Fruit fly (Drosophila melanogaster) whole organism, embryonic: ENCODE results near the gene lqfR.
A peak's percentile ranks its signal among the peaks of the same experiment; 100 is the strongest.

ENCODE experiments used
- Antp ChIP-seq: fragments of 200-800 bp; sonication (Bioruptor generic); optimal IDR thresholded peaks from 3 replicates; lab custom pipeline; 2016; ENCODE audit warnings: missing biosample characterization, missing genetic modification characterization
- Awh ChIP-seq: fragments of 200-800 bp; sonication (Bioruptor generic); IDR thresholded peaks from 2 replicates; pipeline ENCODE4, ENCODE4 v1.3.6; 2022; ENCODE audit warnings: missing biosample characterization, missing genetic modification characterization
- CG11695 ChIP-seq: fragments of 200-800 bp; sonication (Bioruptor generic); IDR thresholded peaks from 3 replicates; pipeline ENCODE4 v1.3.6; 2022; ENCODE audit warnings: missing biosample characterization, missing genetic modification characterization
- CG12942 ChIP-seq: fragments of 200-800 bp; sonication (Bioruptor generic); optimal IDR thresholded peaks from 3 replicates; lab custom pipeline; 2016; ENCODE audit warnings: missing biosample characterization, missing genetic modification characterization
- CG13424 ChIP-seq: fragments of 200-800 bp; sonication (Bioruptor generic); optimal IDR thresholded peaks from 2 replicates; lab custom pipeline; 2019; ENCODE audit warnings: missing biosample characterization, mild to moderate bottlenecking, missing genetic modification characterization, moderate library complexity
- CG17829 ChIP-seq: fragments of 200-800 bp; optimal IDR thresholded peaks from 2 replicates; lab custom pipeline; 2019; ENCODE audit warnings: missing biosample characterization, mild to moderate bottlenecking, missing genetic modification characterization, moderate library complexity
- CG2202 ChIP-seq: fragments of 200-800 bp; sonication (Bioruptor generic); optimal IDR thresholded peaks from 2 replicates; lab custom pipeline; 2018; ENCODE audit warnings: missing biosample characterization, mild to moderate bottlenecking, missing genetic modification characterization
- CG3281 ChIP-seq: fragments of 200-800 bp; sonication (Bioruptor generic); optimal IDR thresholded peaks from 3 replicates; lab custom pipeline; 2017; ENCODE audit warnings: missing biosample characterization, mild to moderate bottlenecking, missing genetic modification characterization
- CG34224 ChIP-seq: fragments of 200-800 bp; sonication (Bioruptor generic); IDR thresholded peaks from 3 replicates; pipeline ENCODE4 v1.3.6; 2022; ENCODE audit warnings: missing biosample characterization, missing genetic modification characterization; ENCODE audit not compliant: partially characterized antibody
- CG3726 ChIP-seq: fragments of 200-800 bp; sonication (Bioruptor generic); IDR thresholded peaks from 3 replicates; pipeline ENCODE4, ENCODE4 v1.3.6; 2022; ENCODE audit warnings: missing biosample characterization, missing genetic modification characterization
- CG4404 ChIP-seq: fragments of 200-800 bp; sonication (Bioruptor generic); IDR thresholded peaks from 2 replicates; pipeline ENCODE4 v1.3.6; 2022; ENCODE audit warnings: missing biosample characterization, missing genetic modification characterization
- CG5180 ChIP-seq: fragments of 200-800 bp; sonication (Bioruptor generic); optimal IDR thresholded peaks from 3 replicates; lab custom pipeline; 2017; ENCODE audit warnings: missing biosample characterization, missing genetic modification characterization, mild to moderate bottlenecking, moderate library complexity, missing genetic modification reagents
- CG6765 ChIP-seq: fragments of 200-800 bp; sonication (Bioruptor generic); optimal IDR thresholded peaks from 3 replicates; lab custom pipeline; 2017; ENCODE audit warnings: missing biosample characterization, mild to moderate bottlenecking, missing genetic modification characterization
- CG6791 ChIP-seq: fragments of 200-800 bp; sonication (Bioruptor generic); IDR thresholded peaks from 3 replicates; pipeline ENCODE4 v1.3.6; 2022; ENCODE audit warnings: missing biosample characterization, missing genetic modification characterization; ENCODE audit not compliant: partially characterized antibody
- CG7372 ChIP-seq: fragments of 200-800 bp; sonication (Bioruptor generic); IDR thresholded peaks from 2 replicates; pipeline ENCODE4 v1.3.6; 2022; ENCODE audit warnings: missing biosample characterization, missing genetic modification characterization
- CG7556 ChIP-seq: fragments of 200-800 bp; sonication (Bioruptor generic); optimal IDR thresholded peaks from 2 replicates; lab custom pipeline; 2017; ENCODE audit warnings: missing biosample characterization, mild to moderate bottlenecking, missing genetic modification characterization
- CG7928 ChIP-seq: fragments of 200-800 bp; sonication (Bioruptor generic); optimal IDR thresholded peaks from 2 replicates; lab custom pipeline; 2017; ENCODE audit warnings: missing biosample characterization, mild to moderate bottlenecking, missing genetic modification characterization
- CG9215 ChIP-seq: fragments of 200-800 bp; sonication (Bioruptor generic); IDR thresholded peaks from 2 replicates; pipeline ENCODE4 v1.3.6; 2022; ENCODE audit warnings: missing biosample characterization, missing genetic modification characterization
- CTCF ChIP-seq: fragments of 200-800 bp; sonication (Bioruptor generic); optimal IDR thresholded peaks from 2 replicates; lab custom pipeline; 2017; ENCODE audit warnings: missing biosample characterization, mild to moderate bottlenecking, missing genetic modification characterization, moderate library complexity
- Dfd ChIP-seq, 2 experiments: fragments of >200 bp; optimal IDR thresholded peaks; 2 replicates each; lab custom pipeline; 2017; ENCODE audit warnings: missing biosample characterization in 2 of 2, missing genetic modification characterization in 2 of 2
- Doc2 ChIP-seq: fragments of 200-800 bp; sonication (Bioruptor generic); IDR thresholded peaks from 2 replicates; pipeline ENCODE4 v1.3.6; 2022; ENCODE audit warnings: missing biosample characterization, missing genetic modification characterization
- Fer1 ChIP-seq: fragments of 200-800 bp; sonication (Bioruptor generic); optimal IDR thresholded peaks from 2 replicates; lab custom pipeline; 2017; ENCODE audit warnings: missing biosample characterization, mild to moderate bottlenecking, missing genetic modification characterization
- Gug ChIP-seq: fragments of 200-800 bp; sonication (Bioruptor generic); IDR thresholded peaks from 4 replicates; pipeline ENCODE4 v1.3.6; 2022; ENCODE audit warnings: missing biosample characterization, missing genetic modification characterization
- Hey ChIP-seq: fragments of 200-800 bp; sonication (Bioruptor generic); optimal IDR thresholded peaks from 3 replicates; lab custom pipeline; 2018; ENCODE audit warnings: missing biosample characterization, mild to moderate bottlenecking, missing genetic modification characterization
- HmgZ ChIP-seq: fragments of 200-800 bp; sonication (Bioruptor generic); optimal IDR thresholded peaks from 2 replicates; lab custom pipeline; 2018; ENCODE audit warnings: missing biosample characterization, mild to moderate bottlenecking, missing genetic modification characterization
- Max ChIP-seq: fragments of 200-800 bp; sonication (Bioruptor generic); optimal IDR thresholded peaks from 2 replicates; lab custom pipeline; 2016; ENCODE audit warnings: missing biosample characterization, mild to moderate bottlenecking, missing genetic modification characterization
- Usf ChIP-seq: fragments of 200-800 bp; sonication (Bioruptor generic); optimal IDR thresholded peaks from 2 replicates; lab custom pipeline; 2017; ENCODE audit warnings: missing genotype, missing biosample characterization, missing genetic modification characterization
- abd-A ChIP-seq: fragments of 200-800 bp; sonication (Bioruptor generic); optimal IDR thresholded peaks from 3 replicates; lab custom pipeline; 2019; ENCODE audit warnings: missing biosample characterization, mild to moderate bottlenecking, missing genetic modification characterization, moderate library complexity
- al ChIP-seq: fragments of 200-800 bp; sonication (Bioruptor generic); IDR thresholded peaks from 2 replicates; pipeline ENCODE4 v1.3.6; 2022; ENCODE audit warnings: missing biosample characterization, missing genetic modification characterization
- ara ChIP-seq: fragments of 200-800 bp; sonication (Bioruptor generic); IDR thresholded peaks from 2 replicates; pipeline ENCODE4 v1.3.6; 2022; ENCODE audit warnings: missing biosample characterization, missing genetic modification characterization
- bcd ChIP-seq: fragments of 200-800 bp; sonication (Bioruptor generic); optimal IDR thresholded peaks from 2 replicates; lab custom pipeline; 2017; ENCODE audit warnings: missing biosample characterization, mild to moderate bottlenecking, missing genetic modification characterization
- bowl ChIP-seq: fragments of 200-800 bp; sonication (Bioruptor generic); IDR thresholded peaks from 2 replicates; pipeline ENCODE4 v1.3.6; 2022; ENCODE audit warnings: missing biosample characterization, missing genetic modification characterization
- caup ChIP-seq: fragments of 200-800 bp; sonication (Bioruptor generic); optimal IDR thresholded peaks from 3 replicates; lab custom pipeline; 2017; ENCODE audit warnings: missing biosample characterization, mild to moderate bottlenecking, missing genetic modification characterization, moderate library complexity; ENCODE audit not compliant: severe bottlenecking
- dimm ChIP-seq: fragments of 200-800 bp; sonication (Bioruptor generic); IDR thresholded peaks from 2 replicates; pipeline ENCODE4 v1.3.6; 2022; ENCODE audit warnings: missing biosample characterization, missing genetic modification characterization
- eve ChIP-seq, 2 experiments: fragments of >200 bp; optimal IDR thresholded peaks; 2 replicates each; lab custom pipeline; 2017; ENCODE audit warnings: missing biosample characterization in 2 of 2, missing genetic modification characterization in 2 of 2
- eyg ChIP-seq: fragments of 200-800 bp; sonication (Bioruptor generic); optimal IDR thresholded peaks from 3 replicates; lab custom pipeline; 2016; ENCODE audit warnings: missing biosample characterization, missing genetic modification characterization
- fu2 ChIP-seq: fragments of 200-800 bp; sonication (Bioruptor generic); optimal IDR thresholded peaks from 2 replicates; lab custom pipeline; 2016; ENCODE audit warnings: missing biosample characterization, missing genetic modification characterization
- gfzf ChIP-seq: fragments of 200-800 bp; sonication (Bioruptor generic); optimal IDR thresholded peaks from 2 replicates; lab custom pipeline; 2016; ENCODE audit warnings: missing biosample characterization, mild to moderate bottlenecking, missing genetic modification characterization, moderate library complexity
- ham ChIP-seq: fragments of 200-800 bp; sonication (Bioruptor generic); IDR thresholded peaks from 2 replicates; pipeline ENCODE4 v1.3.6; 2022; ENCODE audit warnings: missing biosample characterization, missing genetic modification characterization
- ken ChIP-seq: fragments of 200-800 bp; sonication (Bioruptor generic); IDR thresholded peaks from 3 replicates; pipeline ENCODE4 v1.3.6; 2022; ENCODE audit warnings: missing biosample characterization, missing genetic modification characterization
- kni ChIP-seq: fragments of 200-800 bp; sonication (Bioruptor generic); optimal IDR thresholded peaks from 3 replicates; lab custom pipeline; 2017; ENCODE audit warnings: mild to moderate bottlenecking, missing biosample characterization, missing genetic modification reagents, missing genetic modification characterization
- odd ChIP-seq: fragments of 200-800 bp; sonication (Bioruptor generic); optimal IDR thresholded peaks from 2 replicates; lab custom pipeline; 2017; ENCODE audit warnings: missing biosample characterization, mild to moderate bottlenecking, missing genetic modification characterization
- org-1 ChIP-seq: fragments of 200-800 bp; sonication (Bioruptor generic); optimal IDR thresholded peaks from 2 replicates; lab custom pipeline; 2017; ENCODE audit warnings: missing biosample characterization, missing genetic modification characterization
- pita ChIP-seq: fragments of 200-800 bp; sonication (Bioruptor generic); optimal IDR thresholded peaks from 2 replicates; lab custom pipeline; 2017; ENCODE audit warnings: missing biosample characterization, mild to moderate bottlenecking, missing genetic modification characterization
- prd ChIP-seq, 3 experiments: fragments of >200 bp in 2 of 3; fragments of 200-800 bp in 1 of 3; sonication (Bioruptor generic) in 1 of 3; optimal IDR thresholded peaks in 2 of 3; IDR thresholded peaks in 1 of 3; 2 replicates in 2 of 3; 3 replicates in 1 of 3; pipeline versions ENCODE4 v1.3.6 to Lab custom; 2017 to 2022; ENCODE audit warnings: missing biosample characterization in 1 of 3, missing genetic modification characterization in 1 of 3
- pum ChIP-seq: fragments of 200-800 bp; sonication (Bioruptor generic); optimal IDR thresholded peaks from 2 replicates; lab custom pipeline; 2016; ENCODE audit warnings: missing biosample characterization, missing genetic modification characterization
- rib ChIP-seq: fragments of 200-800 bp; sonication (Bioruptor generic); IDR thresholded peaks from 2 replicates; pipeline ENCODE4 v1.3.6; 2022; ENCODE audit warnings: missing biosample characterization, missing genetic modification characterization
- scrt ChIP-seq: fragments of 200-800 bp; sonication (Bioruptor generic); optimal IDR thresholded peaks from 2 replicates; lab custom pipeline; 2018; ENCODE audit warnings: missing biosample characterization, mild to moderate bottlenecking, missing genetic modification characterization, moderate library complexity
- wor ChIP-seq: fragments of 200-800 bp; sonication (Bioruptor generic); IDR thresholded peaks from 2 replicates; pipeline ENCODE4 v1.3.6; 2022; ENCODE audit warnings: missing biosample characterization, missing genetic modification characterization
- zen2 ChIP-seq: fragments of 200-800 bp; sonication (Bioruptor generic); IDR thresholded peaks from 3 replicates; pipeline ENCODE4 v1.3.6; 2022; ENCODE audit warnings: missing biosample characterization, missing genetic modification characterization; ENCODE audit not compliant: partially characterized antibody

The lqfR gene

DNA sequence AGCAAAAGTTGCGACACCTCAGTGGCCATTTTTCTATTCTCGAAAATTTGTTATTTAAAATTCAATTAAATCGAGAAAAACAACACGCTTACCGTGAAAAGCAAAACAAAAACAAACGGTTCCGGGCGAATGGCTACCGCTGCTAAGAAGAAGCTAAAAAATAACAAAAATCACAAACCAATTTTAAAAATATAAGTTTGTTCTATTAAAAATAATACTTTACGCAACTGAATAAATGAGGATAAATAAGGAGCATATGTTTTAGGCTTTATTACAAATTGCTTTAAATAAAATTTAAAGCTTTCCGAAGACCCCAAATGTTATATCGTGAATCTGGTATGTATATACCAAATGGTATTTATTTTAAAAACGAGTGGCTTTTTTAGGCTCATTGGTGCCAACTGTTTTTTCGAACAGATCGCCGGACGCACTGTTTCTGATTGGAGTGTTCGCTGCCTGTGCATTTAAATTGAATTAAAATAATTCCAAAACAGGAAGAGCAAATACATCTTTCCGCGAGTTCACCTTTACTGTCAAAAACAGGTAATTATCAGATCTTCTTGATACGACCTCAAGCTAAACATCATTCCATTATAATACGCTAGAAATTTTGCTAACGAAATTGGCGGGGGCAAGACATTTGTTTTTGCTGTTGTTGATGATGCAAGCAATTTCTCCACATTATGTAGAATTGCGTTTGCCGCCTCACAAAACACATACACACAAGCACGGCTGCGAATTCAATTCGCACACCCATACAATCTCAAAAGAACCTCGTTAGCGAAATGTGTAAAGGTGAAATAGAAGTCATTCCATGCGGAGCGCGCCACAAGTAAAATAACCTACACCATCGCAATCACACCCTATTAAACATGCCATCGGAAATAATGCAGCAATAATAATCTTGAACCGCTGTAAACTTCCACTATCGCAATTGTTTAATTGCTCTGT is 43.7 kb upstream of the lqfR start, which contains the start of the genes Polr3F and PyK (continued):
- no peak for TF ChIP-seq Dfd (GFP tag; optimal IDR thresholded peaks at IDR 0.05; lab: Kevin White, UChicago)
- no peak for TF ChIP-seq CG3726
- TF ChIP-seq CG6765 (GFP tag; lab: Kevin White, UChicago): no peak
- TF ChIP-seq eyg: no peak
- no peak for TF ChIP-seq Gug (GFP tag; lab: Robert Waterston, UW)
- no peak for TF ChIP-seq fu2 (GFP tag; lab: Kevin White, UChicago)
- no peak for TF ChIP-seq pita
- TF ChIP-seq CG4404 (GFP tag; lab: Robert Waterston, UW): no peak
- TF ChIP-seq bowl (GFP tag; lab: Robert Waterston, UW): no peak
- no peak for TF ChIP-seq CTCF
- no peak for TF ChIP-seq CG7928 (GFP tag; lab: Kevin White, UChicago)
- TF ChIP-seq al (GFP tag; lab: Robert Waterston, UW): no peak
- no peak for TF ChIP-seq CG11695
- no peak for TF ChIP-seq CG6791 (GFP tag; lab: Robert Waterston, UW)
- TF ChIP-seq gfzf: peak; percentile 79
- TF ChIP-seq CG3281 (GFP tag; lab: Kevin White, UChicago): no peak
- TF ChIP-seq Hey: no peak
- TF ChIP-seq rib (GFP tag; lab: Robert Waterston, UW): no peak
- no peak for TF ChIP-seq HmgZ (tag; lab: Kevin White, UChicago)
- TF ChIP-seq CG34224 (GFP tag; lab: Robert Waterston, UW): no peak
- TF ChIP-seq eve (GFP tag; optimal IDR thresholded peaks at IDR 0.05; lab: Kevin White, UChicago): no peak
- TF ChIP-seq wor (GFP tag; lab: Robert Waterston, UW): no peak
- peak; percentile 15 for TF ChIP-seq CG2202 (tag; lab: Kevin White, UChicago)
- TF ChIP-seq CG9215 (GFP tag; lab: Robert Waterston, UW): no peak
- TF ChIP-seq CG17829 (tag; lab: Kevin White, UChicago): peak; percentile 26
- no peak for TF ChIP-seq CG5180 (GFP tag; lab: Kevin White, UChicago)
- no peak for TF ChIP-seq scrt
- no peak for TF ChIP-seq Doc2 (GFP tag; lab: Robert Waterston, UW)
- no peak for TF ChIP-seq Fer1 (GFP tag; lab: Kevin White, UChicago)
- TF ChIP-seq CG12942 (GFP tag; lab: Kevin White, UChicago): no peak
- TF ChIP-seq CG7556 (GFP tag; lab: Kevin White, UChicago): peak; percentile 5
- no peak for TF ChIP-seq Awh (GFP tag; lab: Robert Waterston, UW)
- TF ChIP-seq kni: no peak
- TF ChIP-seq prd (optimal IDR thresholded peaks at IDR 0.05; lab: Kevin White, UChicago): no peak
- TF ChIP-seq prd (GFP tag; IDR thresholded peaks at IDR 0.05; lab: Robert Waterston, UW): no peak
- no peak for TF ChIP-seq Usf (GFP tag; lab: Kevin White, UChicago)
- no peak for TF ChIP-seq bcd
- no peak for TF ChIP-seq Antp (GFP tag; lab: Kevin White, UChicago)
- peak; percentile 38 for TF ChIP-seq caup (GFP tag; lab: Kevin White, UChicago)
- TF ChIP-seq odd (GFP tag; lab: Kevin White, UChicago): no peak
- TF ChIP-seq Max (GFP tag; lab: Kevin White, UChicago): peak; percentile 33
- no peak for TF ChIP-seq pum (GFP tag; lab: Kevin White, UChicago)
- TF ChIP-seq zen2: no peak
- TF ChIP-seq dimm (GFP tag; lab: Robert Waterston, UW): no peak
- TF ChIP-seq CG7372 (GFP tag; lab: Robert Waterston, UW): no peak
- TF ChIP-seq ham: no peak
- no peak for TF ChIP-seq org-1 (GFP tag; lab: Kevin White, UChicago)
- no peak for TF ChIP-seq ken (GFP tag; lab: Robert Waterston, UW)
- TF ChIP-seq abd-A (tag; lab: Kevin White, UChicago): peak; percentile 29
- TF ChIP-seq CG13424 (tag; lab: Kevin White, UChicago): peak; percentile 46
- TF ChIP-seq ara (GFP tag; lab: Robert Waterston, UW): no peak
